Fruit fly (Drosophila melanogaster) whole organism, wandering third instar larva: Measurements from ENCODE around the gene CG9917.

ENCODE experiments used
- Abd-B ChIP-seq: fragments of >200 bp; optimal IDR thresholded peaks from 2 replicates; lab custom pipeline; 2017; ENCODE audit warnings: missing biosample characterization, missing genetic modification characterization
- CG32264 ChIP-seq: fragments of 200-800 bp; sonication (Bioruptor generic); optimal IDR thresholded peaks from 2 replicates; lab custom pipeline; 2016; ENCODE audit warnings: missing biosample characterization, missing genetic modification characterization
- CG9705 ChIP-seq: fragments of 200-800 bp; sonication (Bioruptor generic); optimal IDR thresholded peaks from 2 replicates; lab custom pipeline; 2018; ENCODE audit warnings: missing biosample characterization, mild to moderate bottlenecking, missing genetic modification characterization
- CrebA ChIP-seq: fragments of 200-800 bp; sonication (Bioruptor generic); optimal IDR thresholded peaks from 2 replicates; lab custom pipeline; 2016; ENCODE audit warnings: missing biosample characterization, mild to moderate bottlenecking, missing genetic modification characterization, borderline replicate concordance
- Dfd ChIP-seq: fragments of >200 bp; optimal IDR thresholded peaks from 2 replicates; lab custom pipeline; 2017; ENCODE audit warnings: missing biosample characterization, missing genetic modification characterization
- Dif ChIP-seq: fragments of 200-275, 200-300 bp; sonication (Bioruptor generic); optimal IDR thresholded peaks from 2 replicates; lab custom pipeline; 2018; ENCODE audit warnings: missing biosample characterization, missing genetic modification characterization; ENCODE audit not compliant: partially characterized antibody
- GATAd ChIP-seq: sonication (Bioruptor generic); optimal IDR thresholded peaks from 2 replicates; lab custom pipeline; 2016; ENCODE audit warnings: missing biosample characterization, missing genetic modification characterization
- HLH106 ChIP-seq: fragments of 200-800 bp; optimal IDR thresholded peaks from 3 replicates; lab custom pipeline; 2019; ENCODE audit warnings: missing biosample characterization, mild to moderate bottlenecking, missing genetic modification characterization, moderate library complexity
- Hnf4 ChIP-seq: fragments of 200-800 bp; sonication (Bioruptor generic); optimal IDR thresholded peaks from 2 replicates; lab custom pipeline; 2016; ENCODE audit warnings: missing biosample characterization, mild to moderate bottlenecking, missing genetic modification characterization
- Hr78 ChIP-seq: fragments of >200 bp; optimal IDR thresholded peaks from 2 replicates; lab custom pipeline; 2017; ENCODE audit warnings: missing biosample characterization, missing genetic modification characterization
- Hr83 ChIP-seq: fragments of 200-300 bp; sonication (Bioruptor generic); optimal IDR thresholded peaks from 2 replicates; lab custom pipeline; 2016; ENCODE audit warnings: missing biosample characterization, mild to moderate bottlenecking, missing genetic modification characterization, moderate library complexity; ENCODE audit not compliant: poor library complexity, severe bottlenecking
- Jra ChIP-seq: sonication (Bioruptor generic); optimal IDR thresholded peaks from 2 replicates; lab custom pipeline; 2016; ENCODE audit warnings: missing biosample characterization, missing genetic modification characterization
- Mio ChIP-seq: sonication (Bioruptor generic); optimal IDR thresholded peaks from 2 replicates; lab custom pipeline; 2016; ENCODE audit warnings: missing biosample characterization, missing genetic modification characterization
- Myc ChIP-seq: fragments of >200 bp; optimal IDR thresholded peaks from 2 replicates; lab custom pipeline; 2017
- N ChIP-seq: fragments of >200 bp; optimal IDR thresholded peaks from 2 replicates; lab custom pipeline; 2018; ENCODE audit warnings: missing biosample characterization, missing external identifiers, missing genetic modification characterization
- OdsH ChIP-seq: fragments of 200-800 bp; sonication (Bioruptor generic); optimal IDR thresholded peaks from 2 replicates; lab custom pipeline; 2016; ENCODE audit warnings: missing biosample characterization, mild to moderate bottlenecking, missing genetic modification characterization
- Rel ChIP-seq, 2 experiments: fragments of 200-800 bp; sonication (Bioruptor generic) in 1 of 2; optimal IDR thresholded peaks; 2 replicates in 1 of 2; 3 replicates in 1 of 2; lab custom pipeline; 2016 to 2019; ENCODE audit warnings: mild to moderate bottlenecking in 2 of 2, missing biosample characterization in 2 of 2, missing genetic modification characterization in 2 of 2, moderate library complexity in 1 of 2
- Sp1 ChIP-seq: fragments of 200-800 bp; sonication (Bioruptor generic); optimal IDR thresholded peaks from 3 replicates; lab custom pipeline; 2019; ENCODE audit warnings: missing biosample characterization, mild to moderate bottlenecking, missing genetic modification characterization, moderate library complexity
- Vsx2 ChIP-seq: fragments of 200-300, 225-300 bp; sonication (Bioruptor generic); optimal IDR thresholded peaks from 2 replicates; lab custom pipeline; 2018; ENCODE audit warnings: missing biosample characterization, missing genetic modification characterization; ENCODE audit not compliant: partially characterized antibody
- br ChIP-seq: fragments of 200-800 bp; sonication (Bioruptor generic); optimal IDR thresholded peaks from 2 replicates; lab custom pipeline; 2016; ENCODE audit warnings: missing biosample characterization, missing genetic modification characterization
- brk ChIP-seq: fragments of 200-800 bp; sonication (Bioruptor generic); optimal IDR thresholded peaks from 2 replicates; lab custom pipeline; 2016; ENCODE audit warnings: missing biosample characterization, mild to moderate bottlenecking, missing genetic modification characterization
- dl ChIP-seq, 2 experiments: fragments of 175-275, 200-275 bp in 1 of 2; fragments of 200-275 bp in 1 of 2; sonication (Bioruptor generic); optimal IDR thresholded peaks; lab custom pipeline; 2018; ENCODE audit warnings: mild to moderate bottlenecking in 2 of 2, missing biosample characterization in 2 of 2, missing genetic modification characterization in 2 of 2, moderate library complexity in 2 of 2; ENCODE audit not compliant: partially characterized antibody in 2 of 2, insufficient read depth in 1 of 2
- dmrt93B ChIP-seq: fragments of 200-800 bp; sonication (Bioruptor generic); optimal IDR thresholded peaks from 2 replicates; lab custom pipeline; 2018; ENCODE audit warnings: missing biosample characterization, mild to moderate bottlenecking, missing genetic modification characterization
- dsf ChIP-seq: sonication (Bioruptor generic); optimal IDR thresholded peaks from 2 replicates; lab custom pipeline; 2016; ENCODE audit warnings: missing biosample characterization, missing genetic modification characterization, borderline replicate concordance
- ey ChIP-seq: fragments of 200-800 bp; sonication (Bioruptor generic); optimal IDR thresholded peaks from 2 replicates; lab custom pipeline; 2016; ENCODE audit warnings: missing biosample characterization, missing genetic modification characterization
- foxo ChIP-seq, 2 experiments: fragments of 200-800 bp; sonication (Bioruptor generic); optimal IDR thresholded peaks; 2 replicates in 1 of 2; 3 replicates in 1 of 2; lab custom pipeline; 2016 to 2017; ENCODE audit warnings: missing biosample characterization in 2 of 2, missing genetic modification characterization in 2 of 2
- fru ChIP-seq: fragments of 200-800 bp; sonication (Bioruptor generic); optimal IDR thresholded peaks from 3 replicates; lab custom pipeline; 2016; ENCODE audit warnings: missing biosample characterization, mild to moderate bottlenecking, missing genetic modification characterization
- h ChIP-seq: fragments of 200-800 bp; sonication (Bioruptor generic); optimal IDR thresholded peaks from 3 replicates; lab custom pipeline; 2016; ENCODE audit warnings: missing biosample characterization, mild to moderate bottlenecking, missing genetic modification characterization
- jim ChIP-seq: fragments of 175-275, 200-325 bp; sonication (Bioruptor generic); optimal IDR thresholded peaks from 2 replicates; lab custom pipeline; 2016; ENCODE audit warnings: missing biosample characterization, mild to moderate bottlenecking, missing genetic modification characterization
- lola ChIP-seq: fragments of >200 bp; optimal IDR thresholded peaks from 2 replicates; lab custom pipeline; 2017; ENCODE audit warnings: missing biosample characterization, missing genetic modification characterization
- pan ChIP-seq: fragments of >200 bp; optimal IDR thresholded peaks from 2 replicates; lab custom pipeline; 2017
- psq ChIP-seq: fragments of 200-800 bp; sonication (Bioruptor generic); optimal IDR thresholded peaks from 3 replicates; lab custom pipeline; 2017; ENCODE audit warnings: missing biosample characterization, mild to moderate bottlenecking, missing genetic modification characterization, moderate library complexity
- rgr ChIP-seq: fragments of 200-800 bp; sonication (Bioruptor generic); optimal IDR thresholded peaks from 3 replicates; lab custom pipeline; 2016; ENCODE audit warnings: missing biosample characterization, mild to moderate bottlenecking, missing genetic modification characterization
- sage ChIP-seq: fragments of 200-800 bp; sonication (Bioruptor generic); optimal IDR thresholded peaks from 2 replicates; lab custom pipeline; 2016; ENCODE audit warnings: missing biosample characterization, mild to moderate bottlenecking, missing genetic modification characterization
- sv ChIP-seq: fragments of 200-800 bp; sonication (Bioruptor generic); optimal IDR thresholded peaks from 3 replicates; lab custom pipeline; 2016; ENCODE audit warnings: missing biosample characterization, missing genetic modification characterization
- tai ChIP-seq: sonication (Bioruptor generic); optimal IDR thresholded peaks from 2 replicates; lab custom pipeline; 2016; ENCODE audit warnings: missing biosample characterization, missing genetic modification characterization
- usp ChIP-seq: fragments of >200 bp; optimal IDR thresholded peaks from 2 replicates; lab custom pipeline; 2017; ENCODE audit warnings: missing biosample characterization, missing genetic modification characterization
- woc ChIP-seq: sonication (Bioruptor generic); optimal IDR thresholded peaks from 2 replicates; lab custom pipeline; 2016; ENCODE audit warnings: missing biosample characterization, mild to moderate bottlenecking, missing genetic modification characterization

The CG9917 gene

DNA sequence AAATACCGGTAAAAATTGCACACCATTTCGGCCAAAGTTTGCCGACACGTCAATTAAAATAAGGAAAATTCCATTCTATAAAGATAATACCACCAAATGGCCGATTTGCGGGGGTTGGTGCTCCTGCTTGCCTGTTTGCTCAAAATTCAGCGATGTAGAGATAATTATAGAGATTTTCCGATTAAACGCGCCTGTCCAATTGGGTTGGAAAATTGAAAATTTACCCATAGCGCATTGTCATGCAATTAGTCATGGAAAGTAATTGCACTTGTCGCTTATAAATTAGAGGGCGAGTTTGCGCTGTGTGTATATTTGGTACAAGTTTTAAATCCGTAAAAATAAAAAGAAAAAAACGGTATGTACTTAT is 3.5 kb downstream of the CG9917 start:
- TF ChIP-seq CG9705 (GFP tag; lab: Kevin White, UChicago) (no peak), Jra (GFP tag; lab: Kevin White, UChicago) (no peak), br (no peak), woc (GFP tag; lab: Kevin White, UChicago) (no peak), psq (GFP tag; lab: Kevin White, UChicago) (no peak), Mio (GFP tag; lab: Kevin White, UChicago) (no peak), dmrt93B (no peak), sage (GFP tag; lab: Kevin White, UChicago) (no peak), Hr78 (GFP tag; lab: Kevin White, UChicago) (no peak), Vsx2 (GFP tag; lab: Kevin White, UChicago) (no peak), usp (GFP tag; lab: Kevin White, UChicago) (no peak), CG32264 (GFP tag; lab: Kevin White, UChicago) (no peak), GATAd (GFP tag; lab: Kevin White, UChicago) (no peak), Hr83 (GFP tag; lab: Kevin White, UChicago) (no peak), N (no peak)
- TF ChIP-seq, all 38 proteins: peak for 0

DNA sequence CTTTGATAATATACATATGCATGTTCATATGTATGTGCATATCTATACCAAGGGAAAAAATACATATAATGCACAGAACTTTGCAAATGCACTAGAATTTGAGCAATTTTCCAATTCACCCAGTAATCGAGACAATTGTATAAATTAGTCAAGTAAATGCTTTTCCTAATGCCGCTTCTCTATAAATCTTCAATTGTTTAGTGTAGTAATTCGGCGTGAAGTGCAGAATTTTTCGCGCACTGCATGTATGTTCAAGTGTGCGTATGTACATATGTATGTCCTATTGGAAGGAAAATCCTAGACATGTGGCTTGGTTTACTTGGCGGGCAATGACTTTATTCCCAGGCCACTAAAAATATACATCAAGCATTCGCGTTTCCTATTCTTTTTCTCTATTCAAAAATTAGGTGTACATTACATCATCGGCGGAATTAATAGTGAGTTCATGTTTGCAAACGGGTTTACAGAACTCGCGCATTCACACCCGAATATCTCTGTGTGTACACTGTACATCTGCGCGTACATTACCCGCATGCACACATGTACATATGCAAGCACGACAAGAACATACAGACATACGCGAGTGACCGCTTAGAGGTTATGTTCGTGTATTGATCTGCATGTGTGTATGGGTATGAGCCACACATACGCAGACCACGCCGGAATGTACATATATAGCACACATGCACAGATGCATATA is 4.0 kb downstream of the CG9917 start:
- TF ChIP-seq dsf (GFP tag; lab: Kevin White, UChicago) = no peak
- TF ChIP-seq Rel (GFP tag; optimal IDR thresholded peaks at IDR 0.05; lab: Kevin White, UChicago) = no peak
- peak; percentile 64 for TF ChIP-seq Rel (tag; optimal IDR thresholded peaks at IDR 0.05; lab: Kevin White, UChicago)
- no peak for TF ChIP-seq usp (GFP tag; lab: Kevin White, UChicago)
- peak; percentile 81 for TF ChIP-seq Hr83 (GFP tag; lab: Kevin White, UChicago)
- TF ChIP-seq Myc (lab: Kevin White, UChicago) = no peak
- no peak for TF ChIP-seq Hnf4 (GFP tag; lab: Kevin White, UChicago)
- no peak for TF ChIP-seq Dfd (GFP tag; lab: Kevin White, UChicago)
- TF ChIP-seq Hr78 (GFP tag; lab: Kevin White, UChicago) = no peak
- no peak for TF ChIP-seq dmrt93B
- peak; percentile 50 for TF ChIP-seq Dif (GFP tag; lab: Kevin White, UChicago)
- no peak for TF ChIP-seq sv
- no peak for TF ChIP-seq lola (GFP tag; lab: Kevin White, UChicago)
- TF ChIP-seq sage (GFP tag; lab: Kevin White, UChicago) = peak; percentile 26
- no peak for TF ChIP-seq tai (GFP tag; lab: Kevin White, UChicago)
- no peak for TF ChIP-seq CG32264 (GFP tag; lab: Kevin White, UChicago)
- TF ChIP-seq brk (GFP tag; lab: Kevin White, UChicago) = peak; percentile 28
- TF ChIP-seq dl (GFP tag; optimal IDR thresholded peaks at IDR 0.05; lab: Kevin White, UChicago; ENCODE audit: insufficient read depth in 1 of 2, partially characterized antibody in 2 of 2) = peak; percentile 21 to 35
- TF ChIP-seq Vsx2 (GFP tag; lab: Kevin White, UChicago) = no peak
- TF ChIP-seq Abd-B = no peak
- peak; percentile 38 for TF ChIP-seq h (GFP tag; lab: Kevin White, UChicago)
- TF ChIP-seq Sp1 (GFP tag; lab: Kevin White, UChicago) = peak; percentile 27
- TF ChIP-seq br = no peak
- peak; percentile 6 for TF ChIP-seq rgr (GFP tag; lab: Kevin White, UChicago)
- TF ChIP-seq N = peak; percentile 65
- TF ChIP-seq CG9705 (GFP tag; lab: Kevin White, UChicago) = no peak
- peak; percentile 20 for TF ChIP-seq HLH106 (tag; lab: Kevin White, UChicago)
- TF ChIP-seq pan (lab: Kevin White, UChicago) = no peak
- TF ChIP-seq CrebA (GFP tag; lab: Kevin White, UChicago) = no peak
- no peak for TF ChIP-seq Mio (GFP tag; lab: Kevin White, UChicago)
- peak; percentile 38 for TF ChIP-seq woc (GFP tag; lab: Kevin White, UChicago)
- TF ChIP-seq foxo (GFP tag; optimal IDR thresholded peaks at IDR 0.05; lab: Kevin White, UChicago) = peak in 1 of 2 experiments; percentile 53
- TF ChIP-seq psq (GFP tag; lab: Kevin White, UChicago) = peak; percentile 22
- TF ChIP-seq GATAd (GFP tag; lab: Kevin White, UChicago) = no peak
- TF ChIP-seq Jra (GFP tag; lab: Kevin White, UChicago) = peak; percentile 53
- TF ChIP-seq jim (GFP tag; lab: Kevin White, UChicago) = no peak
- peak; percentile 76 for TF ChIP-seq ey (GFP tag; lab: Kevin White, UChicago)
- peak; percentile 71 for TF ChIP-seq fru (GFP tag; lab: Kevin White, UChicago)
- peak; percentile 33 for TF ChIP-seq OdsH
